Worm (Caenorhabditis elegans): ENCODE data around the gene dhs-5.

The dhs-5 gene

ce11 chrII:5500986-5501657 is 47.5 kb downstream of the dhs-5 start, which contains the start of gene F12A10.8:
Gene F12A10.8, minus strand, starts transcription at chrII:5501064.
- no peak for TF ChIP-seq pes-1 (GFP tag; IDR thresholded peaks at IDR 0.05)
- no peak for TF ChIP-seq ets-7 (tag; optimal IDR thresholded peaks at IDR 0.05)
- TF ChIP-seq tra-4 (tag; optimal IDR thresholded peaks at IDR 0.05): no peak
- TF ChIP-seq flt-1 (GFP tag; IDR thresholded peaks at IDR 0.05): no peak

- TF ChIP-seq hmg-4 (GFP tag; optimal IDR thresholded peaks at IDR 0.05) (no peak), scrt-1 (GFP tag; IDR thresholded peaks at IDR 0.05) (no peak), ama-1 (optimal IDR thresholded peaks at IDR 0.05) (no peak), pes-1 (GFP tag; IDR thresholded peaks at IDR 0.05) (no peak), tbx-11 (GFP tag; IDR thresholded peaks at IDR 0.05) (no peak), B0310.2 (tag; optimal IDR thresholded peaks at IDR 0.05) (no peak), tbx-37 (GFP tag; conservative IDR thresholded peaks at IDR 0.05) (no peak), hnd-1 (tag; optimal IDR thresholded peaks at IDR 0.05) (no peak), hmbx-1 (tag; optimal IDR thresholded peaks at IDR 0.05) (no peak), ets-7 (tag; optimal IDR thresholded peaks at IDR 0.05) (no peak), ceh-13 (GFP tag; optimal IDR thresholded peaks at IDR 0.05) (no peak), sea-1 (GFP tag; conservative IDR thresholded peaks at IDR 0.05) (no peak), F13C5.2 (tag; optimal IDR thresholded peaks at IDR 0.05) (no peak), aly-1 (tag; optimal IDR thresholded peaks at IDR 0.05) (no peak), tra-4 (tag; optimal IDR thresholded peaks at IDR 0.05) (no peak), ceh-36 (tag; optimal IDR thresholded peaks at IDR 0.05) (no peak), flt-1 (GFP tag; IDR thresholded peaks at IDR 0.05) (no peak)
Observed at ce11 chrII:5503760-5504159, 50.1 kb downstream of the dhs-5 start, which contains the start of gene cyp-44A1. Gene cyp-44A1, plus strand, starts transcription at chrII:5504044.

Data from whole organism, early embryonic.